Worm (Caenorhabditis elegans): ENCODE data around the gene epac-1.

ce11 chrIII:10181868-10182267 lies 7.1 kb upstream of the epac-1 start:
- no peak for TF ChIP-seq mab-5 (tag; optimal IDR thresholded peaks at IDR 0.05)
- no peak for TF ChIP-seq nhr-12 (tag; optimal IDR thresholded peaks at IDR 0.05)
- no peak for TF ChIP-seq unc-39 (tag; optimal IDR thresholded peaks at IDR 0.05)
- TF ChIP-seq nhr-2 (tag; optimal IDR thresholded peaks at IDR 0.05) = no peak
- TF ChIP-seq elt-3 (tag; optimal IDR thresholded peaks at IDR 0.05) = no peak
- no peak for TF ChIP-seq snpc-4 (tag; optimal IDR thresholded peaks at IDR 0.05)
